Worm (Caenorhabditis elegans) whole organism, young adult: Measurements from ENCODE around the gene end-1.

ENCODE experiments used
- B0261.1 ChIP-seq: sonication (generic microtip); optimal IDR thresholded peaks from 2 replicates; lab custom pipeline; 2016; ENCODE audit warnings: mild to moderate bottlenecking, missing genetic modification characterization, moderate library complexity, missing compliant biosample characterization
- B0336.3 ChIP-seq: fragments of 200-800 bp; sonication (Bioruptor generic); IDR thresholded peaks from 2 replicates; pipeline ENCODE4 v1.3.6; 2022; ENCODE audit warnings: missing genetic modification characterization, missing compliant biosample characterization
- F23B12.7 ChIP-seq: sonication (generic microtip); optimal IDR thresholded peaks from 2 replicates; lab custom pipeline; 2017; ENCODE audit warnings: missing genetic modification characterization, mild to moderate bottlenecking, missing compliant biosample characterization, antibody characterized with exemption, moderate library complexity; ENCODE audit not compliant: insufficient read depth
- F37B4.10 ChIP-seq: fragments of 200-800 bp; sonication (Bioruptor generic); IDR thresholded peaks from 2 replicates; pipeline ENCODE4 v1.3.6; 2022; ENCODE audit warnings: missing genetic modification characterization, missing compliant biosample characterization
- F49E8.2 ChIP-seq: sonication (generic microtip); optimal IDR thresholded peaks from 3 replicates; lab custom pipeline; 2017; ENCODE audit warnings: missing genetic modification characterization, mild to moderate bottlenecking, missing compliant biosample characterization, antibody characterized with exemption, moderate library complexity; ENCODE audit not compliant: insufficient read depth
- F55B11.4 ChIP-seq: sonication (generic microtip); optimal IDR thresholded peaks from 2 replicates; lab custom pipeline; 2016; ENCODE audit warnings: missing compliant biosample characterization, missing genetic modification characterization, borderline replicate concordance; ENCODE audit not compliant: insufficient read depth
- K12H6.12 ChIP-seq: fragments of 200-800 bp; sonication (Bioruptor generic); optimal IDR thresholded peaks from 2 replicates; lab custom pipeline; 2018; ENCODE audit warnings: mild to moderate bottlenecking, missing genetic modification characterization, missing compliant biosample characterization
- T26A5.8 ChIP-seq: sonication (generic microtip); optimal IDR thresholded peaks from 2 replicates; lab custom pipeline; 2016; ENCODE audit warnings: missing genetic modification characterization, missing compliant biosample characterization
- Y56A3A.18 ChIP-seq: fragments of 200-800 bp; sonication (Bioruptor generic); IDR thresholded peaks from 2 replicates; pipeline ENCODE4 v1.3.6; 2022; ENCODE audit warnings: missing genetic modification reagents, missing genetic modification characterization, missing compliant biosample characterization
- Y67H2A.10 ChIP-seq: fragments of 200-800 bp; sonication (Bioruptor generic); conservative IDR thresholded peaks from 2 replicates; pipeline ENCODE4 v1.3.6; 2022; ENCODE audit warnings: missing genetic modification reagents, missing genetic modification characterization, missing compliant biosample characterization
- Y79H2A.3 ChIP-seq: fragments of 200-800 bp; sonication (Bioruptor generic); conservative IDR thresholded peaks from 2 replicates; pipeline ENCODE4 v1.3.6; 2022; ENCODE audit warnings: missing genetic modification reagents, missing genetic modification characterization, missing compliant biosample characterization
- ZK185.1 ChIP-seq: sonication (generic microtip); optimal IDR thresholded peaks from 2 replicates; lab custom pipeline; 2016; ENCODE audit warnings: mild to moderate bottlenecking, missing genetic modification characterization, missing compliant biosample characterization; ENCODE audit not compliant: poor library complexity, severe bottlenecking
- athp-1 ChIP-seq: sonication (generic microtip); optimal IDR thresholded peaks from 2 replicates; lab custom pipeline; 2017; ENCODE audit warnings: mild to moderate bottlenecking, missing genetic modification characterization, missing compliant biosample characterization
- attf-3 ChIP-seq: fragments of 200-800 bp; sonication (Bioruptor generic); conservative IDR thresholded peaks from 2 replicates; pipeline ENCODE4 v1.3.6; 2022; ENCODE audit warnings: missing genetic modification reagents, missing genetic modification characterization, missing compliant biosample characterization
- attf-5 ChIP-seq: fragments of 200-800 bp; sonication (Bioruptor generic); optimal IDR thresholded peaks from 2 replicates; lab custom pipeline; 2018; ENCODE audit warnings: mild to moderate bottlenecking, missing genetic modification characterization, missing compliant biosample characterization
- ceh-100 ChIP-seq: fragments of 200-800 bp; sonication (Bioruptor generic); IDR thresholded peaks from 2 replicates; pipeline ENCODE4 v1.3.6; 2022; ENCODE audit warnings: missing genetic modification reagents, missing genetic modification characterization, missing compliant biosample characterization
- ceh-91 ChIP-seq: fragments of 200-800 bp; sonication (Bioruptor generic); IDR thresholded peaks from 2 replicates; pipeline ENCODE4 v1.3.6; 2022; ENCODE audit warnings: missing genetic modification reagents, missing genetic modification characterization, missing compliant biosample characterization
- dox-1 ChIP-seq: fragments of 200-800 bp; sonication (Bioruptor generic); IDR thresholded peaks from 2 replicates; pipeline ENCODE4 v1.3.6; 2022; ENCODE audit warnings: missing genetic modification reagents, missing genetic modification characterization, missing compliant biosample characterization
- efl-1 ChIP-seq: fragments of 150-350 bp; optimal IDR thresholded peaks from 2 replicates; lab custom pipeline; 2014; ENCODE audit warnings: missing biosample characterization, missing genetic modification reagents, missing genetic modification characterization
- egl-44 ChIP-seq: fragments of 200-800 bp; sonication (Bioruptor generic); IDR thresholded peaks from 2 replicates; pipeline ENCODE4 v1.3.6; 2022; ENCODE audit warnings: missing genetic modification reagents, missing genetic modification characterization, missing compliant biosample characterization
- fkh-3 ChIP-seq: sonication (generic microtip); optimal IDR thresholded peaks from 2 replicates; lab custom pipeline; 2016; ENCODE audit warnings: mild to moderate bottlenecking, missing genetic modification characterization, missing compliant biosample characterization
- hlh-26 ChIP-seq: fragments of 200-800 bp; sonication (Bioruptor generic); conservative IDR thresholded peaks from 2 replicates; pipeline ENCODE4 v1.3.6; 2022; ENCODE audit warnings: missing genetic modification reagents, missing genetic modification characterization, missing compliant biosample characterization
- hsf-1 ChIP-seq: fragments of 200-800 bp; sonication (Bioruptor generic); IDR thresholded peaks from 2 replicates; pipeline ENCODE4 v1.3.6; 2022; ENCODE audit warnings: missing genetic modification reagents, missing genetic modification characterization, missing compliant biosample characterization
- lag-1 ChIP-seq: fragments of 200-800 bp; sonication (Bioruptor generic); IDR thresholded peaks from 2 replicates; pipeline ENCODE4 v1.3.6; 2022; ENCODE audit warnings: missing genetic modification reagents, missing genetic modification characterization, missing compliant biosample characterization
- let-607 ChIP-seq, 2 experiments: fragments of 200-800 bp in 1 of 2; sonication (Bioruptor generic) in 1 of 2; sonication (generic microtip) in 1 of 2; optimal IDR thresholded peaks; 2 replicates each; lab custom pipeline; 2016 to 2018; ENCODE audit warnings: mild to moderate bottlenecking in 2 of 2, missing compliant biosample characterization in 2 of 2, missing genetic modification characterization in 2 of 2, moderate library complexity in 2 of 2, missing genotype in 1 of 2
- lin-26 ChIP-seq: fragments of 200-800 bp; sonication (Bioruptor generic); IDR thresholded peaks from 2 replicates; pipeline ENCODE4 v1.3.6; 2022; ENCODE audit warnings: missing genetic modification reagents, missing genetic modification characterization, missing compliant biosample characterization
- lin-35 ChIP-seq, 3 experiments: fragments of 150-350 bp in 2 of 3; sonication (generic microtip) in 1 of 3; optimal IDR thresholded peaks; 2 replicates each; lab custom pipeline; 2014 to 2018; ENCODE audit warnings: missing biosample characterization in 3 of 3, missing genetic modification characterization in 3 of 3, missing genetic modification reagents in 3 of 3
- lin-40 ChIP-seq: sonication (generic microtip); optimal IDR thresholded peaks from 2 replicates; lab custom pipeline; 2016; ENCODE audit warnings: missing genetic modification characterization, mild to moderate bottlenecking, missing compliant biosample characterization, missing genotype, missing genetic modification reagents
- lsl-1 ChIP-seq: fragments of 200-800 bp; sonication (Bioruptor generic); optimal IDR thresholded peaks from 2 replicates; lab custom pipeline; 2018; ENCODE audit warnings: mild to moderate bottlenecking, missing genetic modification characterization, moderate library complexity, missing compliant biosample characterization
- nfya-1 ChIP-seq: sonication (generic microtip); optimal IDR thresholded peaks from 2 replicates; lab custom pipeline; 2017; ENCODE audit warnings: antibody characterized with exemption, missing compliant biosample characterization, missing genetic modification characterization, borderline replicate concordance; ENCODE audit not compliant: insufficient read depth
- nfyb-1 ChIP-seq: fragments of 200-800 bp; sonication (Bioruptor generic); IDR thresholded peaks from 2 replicates; pipeline ENCODE4 v1.3.6; 2022; ENCODE audit warnings: missing genetic modification reagents, missing genetic modification characterization, missing compliant biosample characterization
- nhr-80 ChIP-seq: sonication (generic microtip); optimal IDR thresholded peaks from 2 replicates; lab custom pipeline; 2016; ENCODE audit warnings: missing genetic modification characterization, missing compliant biosample characterization
- pha-4 ChIP-seq: fragments of 150-350 bp; sonication (generic microtip); optimal IDR thresholded peaks from 2 replicates; lab custom pipeline; 2014; ENCODE audit warnings: missing biosample characterization, missing genetic modification reagents, missing genetic modification characterization
- rcor-1 ChIP-seq: fragments of 200-800 bp; sonication (Bioruptor generic); IDR thresholded peaks from 2 replicates; pipeline ENCODE4 v1.3.6; 2022; ENCODE audit warnings: missing genetic modification reagents, missing genetic modification characterization, missing compliant biosample characterization
- snpc-1.1 ChIP-seq: sonication (generic microtip); optimal IDR thresholded peaks from 2 replicates; lab custom pipeline; 2017; ENCODE audit warnings: missing genetic modification characterization, mild to moderate bottlenecking, missing compliant biosample characterization, antibody characterized with exemption, moderate library complexity, missing genotype, missing genetic modification reagents; ENCODE audit not compliant: insufficient read depth
- snpc-1.3 ChIP-seq: sonication (generic microtip); optimal IDR thresholded peaks from 2 replicates; lab custom pipeline; 2017; ENCODE audit warnings: missing genetic modification characterization, mild to moderate bottlenecking, missing compliant biosample characterization, antibody characterized with exemption, moderate library complexity, missing genotype, missing genetic modification reagents; ENCODE audit not compliant: insufficient read depth
- snpc-4 ChIP-seq, 5 experiments: fragments of 150-350 bp in 1 of 5; sonication (generic microtip) in 4 of 5; optimal IDR thresholded peaks; 2 replicates each; lab custom pipeline; 2014 to 2018; ENCODE audit warnings: missing genetic modification characterization in 5 of 5, missing biosample characterization in 3 of 5, antibody characterized with exemption in 2 of 5, mild to moderate bottlenecking in 2 of 5, missing compliant biosample characterization in 2 of 5, missing genotype in 2 of 5, moderate library complexity in 2 of 5, missing genetic modification reagents in 1 of 5
- tbp1 ChIP-seq: fragments of 200-800 bp; sonication (Bioruptor generic); optimal IDR thresholded peaks from 2 replicates; lab custom pipeline; 2018; ENCODE audit warnings: mild to moderate bottlenecking, missing genetic modification characterization, missing compliant biosample characterization
- xnd-1 ChIP-seq: sonication (generic microtip); optimal IDR thresholded peaks from 2 replicates; lab custom pipeline; 2016; ENCODE audit warnings: missing genotype, missing genetic modification reagents, missing genetic modification characterization, missing compliant biosample characterization
- zfh-2 ChIP-seq: fragments of 200-800 bp; sonication (Bioruptor generic); conservative IDR thresholded peaks from 2 replicates; pipeline ENCODE4 v1.3.6; 2022; ENCODE audit warnings: missing genetic modification reagents, missing genetic modification characterization, missing compliant biosample characterization
- ztf-3 ChIP-seq: fragments of 200-800 bp; sonication (Bioruptor generic); optimal IDR thresholded peaks from 2 replicates; lab custom pipeline; 2018; ENCODE audit warnings: mild to moderate bottlenecking, missing genetic modification characterization, missing compliant biosample characterization

end-1 gene

ce11 chrV:13958247-13958646 lies 26.7 kb upstream of the end-1 start, which contains the start of gene R10D12.10:
R10D12.10 (minus strand) TSS chrV:13958347.
- TF ChIP-seq lag-1 (GFP tag; lab: Robert Waterston, UW): no peak
- TF ChIP-seq F23B12.7 (tag; lab: Kevin White, UChicago): no peak
- no peak for TF ChIP-seq nfya-1
- no peak for TF ChIP-seq lin-26 (GFP tag; lab: Robert Waterston, UW)
- TF ChIP-seq F49E8.2 (tag; lab: Kevin White, UChicago): no peak
- no peak for TF ChIP-seq ceh-91
- TF ChIP-seq hlh-26: no peak
- no peak for TF ChIP-seq fkh-3 (tag; lab: Kevin White, UChicago)
- TF ChIP-seq Y79H2A.3 (GFP tag; lab: Robert Waterston, UW): no peak
- no peak for TF ChIP-seq athp-1 (tag; lab: Kevin White, UChicago)
- TF ChIP-seq B0261.1 (tag; lab: Kevin White, UChicago): no peak
- TF ChIP-seq snpc-1.1 (tag; lab: Kevin White, UChicago): no peak
- TF ChIP-seq Y56A3A.18 (GFP tag; lab: Robert Waterston, UW): no peak
- TF ChIP-seq pha-4 (tag; lab: Kevin White, UChicago): no peak
- TF ChIP-seq Y67H2A.10 (GFP tag; lab: Robert Waterston, UW): no peak
- TF ChIP-seq F55B11.4 (tag; lab: Kevin White, UChicago): no peak
- TF ChIP-seq F37B4.10 (GFP tag; lab: Robert Waterston, UW): no peak
- no peak for TF ChIP-seq rcor-1 (GFP tag; lab: Robert Waterston, UW)
- TF ChIP-seq snpc-4 (GFP tag; optimal IDR thresholded peaks at IDR 0.05; lab: Kevin White, UChicago): no peak
- TF ChIP-seq snpc-4 (tag; optimal IDR thresholded peaks at IDR 0.05; lab: Kevin White, UChicago): no peak

ce11 chrV:13960916-13961315 lies 24.0 kb upstream of the end-1 start, which contains the start of gene srh-24:
srh-24 (minus strand) TSS chrV:13961016.
- TF ChIP-seq let-607 (tag; optimal IDR thresholded peaks at IDR 0.05; lab: Kevin White, UChicago): no peak
- no peak for TF ChIP-seq F49E8.2 (tag; lab: Kevin White, UChicago)
- TF ChIP-seq lsl-1 (GFP tag; lab: Kevin White, UChicago): no peak
- TF ChIP-seq egl-44 (GFP tag; lab: Robert Waterston, UW): 0 out of 2 replicates have a peak, but pooled peaks have one; percentile 14

ce11 chrV:13961927-13962419 lies 23.0 kb upstream of the end-1 start, which contains the start of the genes algn-13 and R10D12.13:
algn-13 (minus strand) TSS chrV:13961977.
R10D12.13 (plus strand) TSS chrV:13962417.
- TF ChIP-seq nhr-80 (tag; lab: Kevin White, UChicago) (peak; percentile 8), efl-1 (GFP tag; lab: Kevin White, UChicago) (peak; percentile 89), T26A5.8 (tag; lab: Kevin White, UChicago) (no peak), lsl-1 (GFP tag; lab: Kevin White, UChicago) (peak; percentile 52), ZK185.1 (tag; lab: Kevin White, UChicago) (peak; percentile 79), ceh-100 (peak; percentile 76), Y67H2A.10 (GFP tag; lab: Robert Waterston, UW) (no peak), attf-5 (GFP tag; lab: Kevin White, UChicago) (peak; percentile 54), ztf-3 (GFP tag; lab: Kevin White, UChicago) (no peak), xnd-1 (peak; percentile 65), dox-1 (GFP tag; lab: Robert Waterston, UW) (peak; percentile 77), lin-35 (GFP tag; optimal IDR thresholded peaks at IDR 0.05; lab: Kevin White, UChicago) (peak in 2 of 3 experiments; percentile 16 to 68), rcor-1 (GFP tag; lab: Robert Waterston, UW) (peak; percentile 57; the same call in 1 of the 2 replicates), zfh-2 (GFP tag; lab: Robert Waterston, UW) (no peak), tbp1 (GFP tag; lab: Kevin White, UChicago) (peak; percentile 54), lin-40 (tag; lab: Kevin White, UChicago) (no peak), snpc-1.3 (tag; lab: Kevin White, UChicago) (peak; percentile 85), athp-1 (tag; lab: Kevin White, UChicago) (no peak), attf-3 (GFP tag; lab: Robert Waterston, UW) (0 out of 2 replicates have a peak, but pooled peaks have one; percentile 21), K12H6.12 (tag; lab: Kevin White, UChicago) (no peak), hsf-1 (GFP tag; lab: Robert Waterston, UW) (peak; percentile 49; the same call in 1 of the 2 replicates), nfyb-1 (GFP tag; lab: Robert Waterston, UW) (peak; percentile 37; the same call in 1 of the 2 replicates), B0336.3 (peak; percentile 68), F23B12.7 (tag; lab: Kevin White, UChicago) (peak; percentile 31)
